Worm (Caenorhabditis elegans): ENCODE results near the gene T28A11.25.

ce11 chrV:3284629-3285028 is 3.0 kb downstream of the T28A11.25 start, which contains the start of gene F35F10.5:
- TF ChIP-seq lin-29 (GFP tag; IDR thresholded peaks at IDR 0.05): no peak
- TF ChIP-seq mep-1 (tag; optimal IDR thresholded peaks at IDR 0.05): no peak
- no peak for TF ChIP-seq nhr-11 (tag; optimal IDR thresholded peaks at IDR 0.05)
- TF ChIP-seq zfp-2 (tag; optimal IDR thresholded peaks at IDR 0.05): no peak
- TF ChIP-seq dve-1 (tag; optimal IDR thresholded peaks at IDR 0.05; ENCODE audit: insufficient read depth): no peak
- no peak for TF ChIP-seq pqm-1 (tag; optimal IDR thresholded peaks at IDR 0.05)
- no peak for TF ChIP-seq daf-16 (GFP tag; optimal IDR thresholded peaks at IDR 0.05)
- TF ChIP-seq daf-16 (tag; optimal IDR thresholded peaks at IDR 0.05): no peak
- TF ChIP-seq tra-1 (GFP tag; IDR thresholded peaks at IDR 0.05): no peak
- no peak for TF ChIP-seq ztf-11 (tag; optimal IDR thresholded peaks at IDR 0.05)
- TF ChIP-seq ceh-44 (GFP tag; IDR thresholded peaks at IDR 0.05): no peak
- no peak for TF ChIP-seq fos-1 (tag; optimal IDR thresholded peaks at IDR 0.05)
- no peak for TF ChIP-seq nhr-77 (tag; optimal IDR thresholded peaks at IDR 0.05)
- TF ChIP-seq lin-1 (GFP tag; IDR thresholded peaks at IDR 0.05): no peak

All from whole organism, L4 larva.